Worm (Caenorhabditis elegans) whole organism, late embryonic: ENCODE data around the gene dnj-10.

Experiments used
- K09A11.1 ChIP-seq: sonication (generic microtip); optimal IDR thresholded peaks from 2 replicates; lab custom pipeline; 2017; ENCODE audit warnings: antibody characterized with exemption, mild to moderate bottlenecking, missing genetic modification characterization, missing compliant biosample characterization; ENCODE audit not compliant: insufficient read depth
- Y22D7AL.16 ChIP-seq: sonication (generic microtip); optimal IDR thresholded peaks from 2 replicates; lab custom pipeline; 2016; ENCODE audit warnings: missing genetic modification characterization, missing compliant biosample characterization
- ceh-18 ChIP-seq: sonication (generic microtip); optimal IDR thresholded peaks from 2 replicates; lab custom pipeline; 2016; ENCODE audit warnings: missing genetic modification characterization, missing compliant biosample characterization
- ceh-19 ChIP-seq: fragments of 200-800 bp; sonication (Bioruptor generic); optimal IDR thresholded peaks from 2 replicates; lab custom pipeline; 2018; ENCODE audit warnings: mild to moderate bottlenecking, missing genetic modification characterization, missing compliant biosample characterization
- ceh-24 ChIP-seq: sonication (generic microtip); optimal IDR thresholded peaks from 2 replicates; lab custom pipeline; 2016; ENCODE audit warnings: mild to moderate bottlenecking, missing genetic modification characterization, missing compliant biosample characterization
- ceh-31 ChIP-seq: sonication (generic microtip); optimal IDR thresholded peaks from 2 replicates; lab custom pipeline; 2016; ENCODE audit warnings: missing genetic modification characterization, missing compliant biosample characterization
- ceh-45 ChIP-seq: fragments of 200-800 bp; sonication (Bioruptor generic); IDR thresholded peaks from 2 replicates; pipeline ENCODE4 v1.3.6; 2022; ENCODE audit warnings: missing genetic modification reagents, missing genetic modification characterization, missing compliant biosample characterization
- ceh-48 ChIP-seq: sonication (generic microtip); optimal IDR thresholded peaks from 2 replicates; lab custom pipeline; 2016; ENCODE audit warnings: missing genetic modification characterization, inconsistent platforms, missing compliant biosample characterization
- ceh-6 ChIP-seq: fragments of 200-800 bp; sonication (Bioruptor generic); optimal IDR thresholded peaks from 2 replicates; lab custom pipeline; 2018; ENCODE audit warnings: mild to moderate bottlenecking, missing genetic modification characterization, missing compliant biosample characterization
- ceh-9 ChIP-seq: sonication (generic microtip); optimal IDR thresholded peaks from 2 replicates; lab custom pipeline; 2016; ENCODE audit warnings: mild to moderate bottlenecking, missing genetic modification characterization, inconsistent platforms, missing compliant biosample characterization
- che-1 ChIP-seq: sonication (generic microtip); optimal IDR thresholded peaks from 2 replicates; lab custom pipeline; 2016; ENCODE audit warnings: mild to moderate bottlenecking, missing genetic modification characterization, missing compliant biosample characterization
- dmd-4 ChIP-seq: sonication (generic microtip); optimal IDR thresholded peaks from 2 replicates; lab custom pipeline; 2016; ENCODE audit warnings: borderline replicate concordance, missing genetic modification characterization, missing compliant biosample characterization
- elt-2 ChIP-seq: sonication (generic microtip); optimal IDR thresholded peaks from 2 replicates; lab custom pipeline; 2016; ENCODE audit warnings: missing genetic modification reagents, missing genetic modification characterization, missing compliant biosample characterization
- ets-4 ChIP-seq: sonication (generic microtip); optimal IDR thresholded peaks from 2 replicates; lab custom pipeline; 2016; ENCODE audit warnings: missing genetic modification characterization, missing compliant biosample characterization
- eyg-1 ChIP-seq: sonication (generic microtip); optimal IDR thresholded peaks from 2 replicates; lab custom pipeline; 2016; ENCODE audit warnings: missing genotype, missing genetic modification characterization, missing compliant biosample characterization
- fkh-10 ChIP-seq: fragments of 150-350 bp; optimal IDR thresholded peaks from 2 replicates; lab custom pipeline; 2014; ENCODE audit warnings: missing biosample characterization, missing genetic modification reagents, missing genetic modification characterization
- fkh-6 ChIP-seq: sonication (generic microtip); optimal IDR thresholded peaks from 2 replicates; lab custom pipeline; 2016; ENCODE audit warnings: missing genetic modification characterization, missing compliant biosample characterization
- gmeb-2 ChIP-seq: sonication (generic microtip); optimal IDR thresholded peaks from 2 replicates; lab custom pipeline; 2016; ENCODE audit warnings: missing genetic modification characterization, inconsistent platforms, missing compliant biosample characterization
- hlh-13 ChIP-seq: fragments of 200-800 bp; sonication (Bioruptor generic); optimal IDR thresholded peaks from 2 replicates; lab custom pipeline; 2018; ENCODE audit warnings: mild to moderate bottlenecking, missing genetic modification characterization, missing compliant biosample characterization
- hlh-6 ChIP-seq: sonication (generic microtip); optimal IDR thresholded peaks from 2 replicates; lab custom pipeline; 2016; ENCODE audit warnings: missing genotype, missing genetic modification characterization, missing compliant biosample characterization
- lim-6 ChIP-seq: sonication (generic microtip); optimal IDR thresholded peaks from 2 replicates; lab custom pipeline; 2016; ENCODE audit warnings: missing genetic modification characterization, missing compliant biosample characterization
- mec-3 ChIP-seq: sonication (generic microtip); optimal IDR thresholded peaks from 2 replicates; lab custom pipeline; 2016; ENCODE audit warnings: borderline replicate concordance, missing genetic modification characterization, missing compliant biosample characterization
- nhr-11 ChIP-seq: fragments of 150-350 bp; optimal IDR thresholded peaks from 2 replicates; lab custom pipeline; 2014; ENCODE audit warnings: missing biosample characterization, missing genetic modification characterization
- nhr-232 ChIP-seq: sonication (generic microtip); optimal IDR thresholded peaks from 2 replicates; lab custom pipeline; 2016; ENCODE audit warnings: missing genetic modification characterization, missing compliant biosample characterization
- npax-4 ChIP-seq: sonication (generic microtip); optimal IDR thresholded peaks from 2 replicates; lab custom pipeline; 2016; ENCODE audit warnings: missing genetic modification characterization, missing compliant biosample characterization
- odd-2 ChIP-seq: sonication (generic microtip); optimal IDR thresholded peaks from 2 replicates; lab custom pipeline; 2017; ENCODE audit warnings: antibody characterized with exemption, mild to moderate bottlenecking, missing genetic modification characterization, missing compliant biosample characterization
- pag-3 ChIP-seq: sonication (generic microtip); optimal IDR thresholded peaks from 2 replicates; lab custom pipeline; 2016; ENCODE audit warnings: missing compliant biosample characterization, missing genetic modification characterization, borderline replicate concordance
- pha-4 ChIP-seq: fragments of 150-350 bp; optimal IDR thresholded peaks from 2 replicates; lab custom pipeline; 2018; ENCODE audit warnings: missing biosample characterization, missing genetic modification reagents, missing genetic modification characterization
- pqm-1 ChIP-seq: sonication (generic microtip); optimal IDR thresholded peaks from 2 replicates; lab custom pipeline; 2016; ENCODE audit warnings: missing genetic modification characterization, missing compliant biosample characterization
- ref-2 ChIP-seq: sonication (generic microtip); optimal IDR thresholded peaks from 2 replicates; lab custom pipeline; 2016; ENCODE audit warnings: missing genetic modification characterization, missing compliant biosample characterization
- rnt-1 ChIP-seq: sonication (generic microtip); optimal IDR thresholded peaks from 2 replicates; lab custom pipeline; 2016; ENCODE audit warnings: missing genetic modification characterization, missing compliant biosample characterization
- tbx-7 ChIP-seq: sonication (generic microtip); optimal IDR thresholded peaks from 2 replicates; lab custom pipeline; 2016; ENCODE audit warnings: missing genotype, missing genetic modification characterization, missing compliant biosample characterization
- unc-42 ChIP-seq: sonication (generic microtip); optimal IDR thresholded peaks from 2 replicates; lab custom pipeline; 2016; ENCODE audit warnings: missing genotype, missing genetic modification characterization, missing compliant biosample characterization
- unc-55 ChIP-seq: sonication (generic microtip); optimal IDR thresholded peaks from 2 replicates; lab custom pipeline; 2017; ENCODE audit warnings: missing biosample characterization, missing genetic modification reagents, missing genetic modification characterization
- unc-86 ChIP-seq: sonication (generic microtip); optimal IDR thresholded peaks from 2 replicates; lab custom pipeline; 2016; ENCODE audit warnings: missing genetic modification characterization, missing compliant biosample characterization
- zip-5 ChIP-seq: sonication (generic microtip); optimal IDR thresholded peaks from 2 replicates; lab custom pipeline; 2016; ENCODE audit warnings: missing genetic modification characterization, missing compliant biosample characterization
- ztf-16 ChIP-seq: sonication (generic microtip); optimal IDR thresholded peaks from 2 replicates; lab custom pipeline; 2017; ENCODE audit warnings: missing genetic modification characterization, missing compliant biosample characterization

dnj-10 gene

ce11 chrIII:8589195-8589594, 41.8 kb upstream of the dnj-10 start, which contains the start of gene fip-3:
Gene fip-3, minus strand, starts transcription at chrIII:8589488.
- TF ChIP-seq npax-4 (tag; lab: Kevin White, UChicago) = no peak
- TF ChIP-seq pqm-1 (tag; lab: Kevin White, UChicago) = no peak
- TF ChIP-seq elt-2 (tag; lab: Kevin White, UChicago) = no peak
- no peak for TF ChIP-seq pag-3 (tag; lab: Kevin White, UChicago)
- no peak for TF ChIP-seq ets-4 (tag; lab: Kevin White, UChicago)
- TF ChIP-seq ceh-48 (tag; lab: Kevin White, UChicago) = no peak
- no peak for TF ChIP-seq fkh-6 (tag; lab: Kevin White, UChicago)
- TF ChIP-seq fkh-10 (GFP tag; lab: Kevin White, UChicago) = no peak
- no peak for TF ChIP-seq ceh-9 (tag; lab: Kevin White, UChicago)
- no peak for TF ChIP-seq ceh-45 (GFP tag; lab: Robert Waterston, UW)
- TF ChIP-seq hlh-6 (tag; lab: Kevin White, UChicago) = no peak
- no peak for TF ChIP-seq eyg-1 (tag; lab: Kevin White, UChicago)
- no peak for TF ChIP-seq unc-42 (tag; lab: Kevin White, UChicago)
- TF ChIP-seq Y22D7AL.16 (tag; lab: Kevin White, UChicago) = no peak

ce11 chrIII:8590882-8591281, 40.1 kb upstream of the dnj-10 start, which contains the start of gene fipr-16:
Gene fipr-16, minus strand, starts transcription at chrIII:8590982.
- TF ChIP-seq ceh-18 (no peak), che-1 (no peak), unc-86 (tag; lab: Kevin White, UChicago) (no peak), unc-55 (GFP tag; lab: Kevin White, UChicago) (no peak), pha-4 (tag; lab: Kevin White, UChicago) (no peak), rnt-1 (tag; lab: Kevin White, UChicago) (no peak), ztf-16 (tag; lab: Kevin White, UChicago) (no peak), gmeb-2 (tag; lab: Kevin White, UChicago) (no peak), ceh-6 (GFP tag; lab: Kevin White, UChicago) (no peak)
- TF ChIP-seq, all 69 proteins: peak for 0

- TF ChIP-seq ceh-45 (GFP tag; lab: Robert Waterston, UW) (no peak), dmd-4 (tag; lab: Kevin White, UChicago) (no peak), nhr-11 (tag; lab: Kevin White, UChicago) (no peak), unc-55 (GFP tag; lab: Kevin White, UChicago) (no peak), ref-2 (tag; lab: Kevin White, UChicago) (no peak)
- TF ChIP-seq, all 69 proteins: peak for 0
Observed at ce11 chrIII:8593620-8594019, 37.3 kb upstream of the dnj-10 start, which contains the start of gene C06E1.7. Gene C06E1.7, minus strand, starts transcription at chrIII:8593720.

ce11 chrIII:8594088-8594487, 36.9 kb upstream of the dnj-10 start:
- TF ChIP-seq ceh-48 (tag; lab: Kevin White, UChicago) = no peak
- TF ChIP-seq nhr-232 = no peak
- TF ChIP-seq ztf-16 (tag; lab: Kevin White, UChicago) = no peak
- TF ChIP-seq zip-5 (tag; lab: Kevin White, UChicago) = no peak
- no peak for TF ChIP-seq ceh-31
- TF ChIP-seq odd-2 = no peak
- TF ChIP-seq lim-6 (tag; lab: Kevin White, UChicago) = no peak
- TF ChIP-seq mec-3 = no peak
- no peak for TF ChIP-seq rnt-1 (tag; lab: Kevin White, UChicago)
- no peak for TF ChIP-seq eyg-1 (tag; lab: Kevin White, UChicago)

ce11 chrIII:8596692-8597091, 34.3 kb upstream of the dnj-10 start:
- TF ChIP-seq K09A11.1 = no peak
- TF ChIP-seq ceh-19 = no peak
- TF ChIP-seq tbx-7 (tag; lab: Kevin White, UChicago) = no peak
- TF ChIP-seq ceh-24 = no peak
- peak; percentile 0 for TF ChIP-seq ceh-31
- TF ChIP-seq pqm-1 (tag; lab: Kevin White, UChicago) = no peak
- no peak for TF ChIP-seq nhr-232
- TF ChIP-seq hlh-13 = no peak
